Fruit fly (Drosophila melanogaster): ENCODE data around the gene CG14569.
A peak's percentile ranks its signal among the peaks of the same experiment; 100 is the strongest.

The CG14569 gene

DNA sequence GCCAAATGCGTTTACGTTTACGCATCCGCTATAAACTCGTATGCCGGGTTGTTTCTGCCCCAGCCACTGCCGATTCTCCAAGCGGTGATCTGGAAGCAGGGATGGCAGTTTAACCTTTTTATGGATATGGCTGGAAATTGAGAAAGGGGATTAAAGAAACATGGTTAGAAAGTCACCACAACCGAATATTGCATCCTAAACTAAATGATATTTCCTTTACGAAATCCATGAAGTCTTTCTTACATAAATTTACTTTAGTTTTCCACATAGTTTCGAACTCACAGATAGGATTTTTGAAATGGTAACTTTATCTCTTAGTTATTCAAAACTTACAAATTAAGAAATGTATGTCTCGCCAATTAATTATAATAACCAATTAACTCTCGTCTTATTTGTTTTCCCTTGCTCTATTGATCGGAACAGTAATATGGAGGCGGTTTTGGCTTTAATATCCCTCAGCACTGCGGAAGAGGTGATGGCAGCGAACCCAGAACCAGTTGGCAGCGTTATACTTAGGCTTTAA lies 42.7 kb downstream of the CG14569 start:
- TF ChIP-seq Pif1B (GFP tag; optimal IDR thresholded peaks at IDR 0.05): no peak

DNA sequence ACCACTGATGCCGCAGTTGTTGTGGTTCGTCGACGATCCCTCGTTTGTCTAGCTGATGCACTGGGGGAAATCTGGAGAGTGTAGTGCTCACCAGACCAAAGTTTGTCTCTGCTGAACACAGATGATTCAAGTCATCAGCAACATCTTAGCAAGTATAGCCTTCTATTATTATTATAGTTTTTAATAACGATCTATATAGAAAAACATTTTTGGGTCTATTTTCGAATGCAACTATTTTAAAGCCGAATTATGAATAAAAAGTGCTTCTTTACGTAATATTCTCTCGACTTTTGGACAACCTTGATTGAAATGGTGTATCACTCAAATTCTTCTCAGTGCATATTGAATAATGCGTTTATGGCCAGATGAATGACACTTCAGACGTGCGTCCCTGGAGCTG lies 45.6 kb downstream of the CG14569 start:
- peak; percentile 92 for TF ChIP-seq CG15710 (tag; optimal IDR thresholded peaks at IDR 0.05)
- TF ChIP-seq CG8159 (tag; optimal IDR thresholded peaks at IDR 0.05): peak; percentile 94
- TF ChIP-seq CG32121 (GFP tag; IDR thresholded peaks at IDR 0.05): no peak
- peak; percentile 69 for TF ChIP-seq CG8301 (tag; optimal IDR thresholded peaks at IDR 0.05)
- TF ChIP-seq CG34367 (tag; optimal IDR thresholded peaks at IDR 0.05): peak; percentile 88
- no peak for TF ChIP-seq CG12605 (GFP tag; IDR thresholded peaks at IDR 0.05)
- peak; percentile 79 for TF ChIP-seq D1 (tag; optimal IDR thresholded peaks at IDR 0.05)
- TF ChIP-seq CG13204 (GFP tag; optimal IDR thresholded peaks at IDR 0.05): peak; percentile 83
- TF ChIP-seq rn (GFP tag; IDR thresholded peaks at IDR 0.05): no peak
- peak; percentile 77 for TF ChIP-seq Pif1B (GFP tag; optimal IDR thresholded peaks at IDR 0.05)
- peak; percentile 49; the same call in 1 of the 3 replicates for TF ChIP-seq fd96Ca (GFP tag; IDR thresholded peaks at IDR 0.05)
- peak; percentile 86 for TF ChIP-seq CG14655 (GFP tag; optimal IDR thresholded peaks at IDR 0.05)
- TF ChIP-seq Ets98B (GFP tag; IDR thresholded peaks at IDR 0.05): no peak
- TF ChIP-seq Pif1A (GFP tag; optimal IDR thresholded peaks at IDR 0.05): peak; percentile 74
- peak; percentile 87 for TF ChIP-seq CG17806 (tag; optimal IDR thresholded peaks at IDR 0.05)
- peak; percentile 87 for TF ChIP-seq CG9948 (tag; optimal IDR thresholded peaks at IDR 0.05)
- TF ChIP-seq gl (tag; optimal IDR thresholded peaks at IDR 0.05): peak; percentile 74
- TF ChIP-seq Snoo (tag; optimal IDR thresholded peaks at IDR 0.05): no peak
- TF ChIP-seq CG10348 (GFP tag; IDR thresholded peaks at IDR 0.05): no peak
- TF ChIP-seq EcR (GFP tag; optimal IDR thresholded peaks at IDR 0.05): peak; percentile 82
- TF ChIP-seq CG4496 (GFP tag; IDR thresholded peaks at IDR 0.05): peak; percentile 47; the same call in 1 of the 3 replicates

DNA sequence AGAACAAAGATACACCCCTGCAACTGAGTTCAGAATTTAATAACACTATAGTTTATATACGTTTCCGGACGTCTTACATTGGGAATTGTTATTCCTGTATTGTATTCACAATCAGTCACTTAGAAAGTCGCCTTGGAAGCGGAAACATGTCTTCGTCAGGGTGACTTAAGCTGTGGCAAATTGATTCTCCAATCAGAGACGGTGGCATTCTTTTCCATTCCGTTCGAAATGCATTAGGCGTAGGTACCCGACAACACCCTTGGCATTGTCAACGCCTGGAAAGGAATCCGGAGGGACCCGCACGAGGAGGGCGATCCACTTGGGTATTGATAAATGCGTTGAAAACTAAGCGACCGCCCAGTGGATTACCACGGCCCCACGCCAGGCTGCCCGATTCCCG lies 47.4 kb downstream of the CG14569 start, which contains the start of gene Sfp78E:
Gene Sfp78E (minus strand): TSS at position 101 of the 400 bp plus-strand sequence.
- no peak for TF ChIP-seq CG15710 (tag; optimal IDR thresholded peaks at IDR 0.05)
- no peak for TF ChIP-seq CG13204 (GFP tag; optimal IDR thresholded peaks at IDR 0.05)
- no peak for TF ChIP-seq CG4496 (GFP tag; IDR thresholded peaks at IDR 0.05)
- no peak for TF ChIP-seq gl (tag; optimal IDR thresholded peaks at IDR 0.05)
